Worm (Caenorhabditis elegans) whole organism, dauer: ENCODE measurements around the gene F37C12.18.

Source experiments
- unc-62 ChIP-seq: sonication (generic microtip); optimal IDR thresholded peaks from 2 replicates; lab custom pipeline; 2017; ENCODE audit warnings: missing biosample characterization, missing genetic modification reagents, missing genetic modification characterization

Gene F37C12.18

DNA sequence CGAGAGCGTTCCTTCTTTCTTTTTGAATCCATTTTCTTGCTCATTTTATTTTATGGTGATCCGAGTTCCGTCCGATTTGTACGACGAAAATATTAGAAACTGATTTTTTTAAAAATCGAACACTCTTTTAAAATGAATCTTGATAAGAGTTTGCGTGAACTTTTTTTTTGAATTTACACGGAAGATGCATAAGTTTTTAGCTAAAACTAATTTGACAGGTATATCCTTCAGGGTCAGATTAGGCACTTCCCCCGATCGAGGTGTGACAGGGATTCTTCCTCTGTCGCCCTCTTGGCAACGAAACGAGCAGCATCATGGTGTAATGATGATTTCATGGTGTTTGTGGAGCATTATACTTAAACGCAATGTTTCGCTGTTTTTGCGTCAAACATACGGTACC lies at the start of gene F37C12.18:
F37C12.18 (minus strand) TSS at position 101 of the 400 bp plus-strand sequence.
- TF ChIP-seq unc-62 (GFP tag; lab: Kevin White, UChicago), result no peak

DNA sequence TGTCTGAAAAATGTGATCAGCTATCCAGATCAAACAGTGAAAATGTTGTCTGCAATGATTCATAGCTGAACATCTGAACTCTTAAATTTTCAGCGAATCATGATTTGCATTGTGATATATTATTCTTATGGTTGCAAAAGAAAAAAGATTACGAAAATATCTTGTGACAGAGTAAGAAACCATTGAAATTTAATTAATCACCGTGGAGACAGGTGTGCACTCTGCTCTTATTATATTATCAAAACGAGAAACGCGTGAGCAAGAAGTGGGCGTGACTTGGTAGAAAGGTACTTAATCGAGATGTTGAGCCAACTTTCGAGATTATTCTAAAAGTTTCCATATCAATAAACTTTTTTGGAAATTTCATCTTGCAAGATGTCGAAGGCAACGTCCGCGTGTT lies 47.8 kb upstream of the F37C12.18 start, which contains the start of gene osm-10:
osm-10 (plus strand) TSS at position 293 of the 400 bp plus-strand sequence.
- TF ChIP-seq unc-62 (GFP tag; lab: Kevin White, UChicago), result no peak

ce11 chrIII:7241065-7241464 lies 45.8 kb upstream of the F37C12.18 start, which contains the start of gene ztf-31:
ztf-31 (plus strand) TSS chrIII:7241365.
- no peak for TF ChIP-seq unc-62 (GFP tag; lab: Kevin White, UChicago)

DNA sequence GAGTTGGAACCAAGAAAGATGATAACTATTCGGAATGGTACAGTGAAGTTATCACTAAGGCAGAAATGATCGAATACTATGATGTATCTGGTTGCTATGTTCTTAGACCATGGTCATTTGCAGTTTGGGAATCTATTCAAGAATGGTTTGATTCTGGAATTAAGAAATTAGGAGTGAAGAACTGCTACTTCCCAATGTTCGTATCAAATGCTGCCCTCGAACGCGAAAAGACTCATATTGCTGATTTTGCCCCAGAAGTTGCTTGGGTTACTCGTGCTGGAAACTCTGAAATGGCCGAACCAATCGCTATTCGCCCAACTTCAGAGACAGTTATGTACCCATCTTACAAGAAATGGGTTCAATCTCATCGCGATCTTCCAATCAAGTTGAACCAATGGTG lies 44.2 kb upstream of the F37C12.18 start:
- no peak for TF ChIP-seq unc-62 (GFP tag; lab: Kevin White, UChicago)

- no peak for TF ChIP-seq unc-62 (GFP tag; lab: Kevin White, UChicago)
Observed at ce11 chrIII:7238727-7239126, 43.5 kb upstream of the F37C12.18 start, which contains the start of gene pars-1. pars-1 (plus strand) TSS chrIII:7239027.

DNA sequence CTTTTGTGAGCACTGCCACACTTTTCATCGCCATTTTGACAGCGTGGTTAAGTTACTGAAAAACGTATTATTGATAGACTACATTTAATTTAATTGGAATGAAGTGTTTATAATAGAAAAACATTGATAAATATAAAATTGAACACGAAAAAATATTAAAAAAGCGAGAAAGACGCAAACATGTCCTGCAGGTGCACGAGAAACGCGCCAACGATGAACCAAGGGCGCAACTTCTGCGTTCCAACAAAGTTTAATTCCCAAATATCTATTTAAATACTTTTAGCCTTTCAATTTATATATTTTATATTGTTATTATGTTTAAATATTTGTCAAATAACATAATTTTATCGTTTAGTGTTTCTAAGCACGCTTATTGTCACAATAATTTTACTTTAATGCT lies 38.9 kb upstream of the F37C12.18 start, which contains the start of gene ndus-8:
ndus-8 (minus strand) TSS at position 55 of the 400 bp plus-strand sequence.
- TF ChIP-seq unc-62 (GFP tag; lab: Kevin White, UChicago), result no peak

- TF ChIP-seq unc-62 (GFP tag; lab: Kevin White, UChicago), result no peak
Observed at ce11 chrIII:7232782-7233181, 37.6 kb upstream of the F37C12.18 start, which contains the start of gene adr-2. adr-2 (minus strand) TSS chrIII:7232882.

- TF ChIP-seq unc-62 (GFP tag; lab: Kevin White, UChicago), result no peak
Observed at ce11 chrIII:7230841-7231240, 35.6 kb upstream of the F37C12.18 start, which contains the start of gene R151.10. R151.10 (minus strand) TSS chrIII:7230941.

- TF ChIP-seq unc-62 (GFP tag; lab: Kevin White, UChicago), result no peak
Observed at ce11 chrIII:7229687-7230086, 34.5 kb upstream of the F37C12.18 start, which contains the start of gene R151.8. R151.8 (minus strand) TSS chrIII:7229787.

DNA sequence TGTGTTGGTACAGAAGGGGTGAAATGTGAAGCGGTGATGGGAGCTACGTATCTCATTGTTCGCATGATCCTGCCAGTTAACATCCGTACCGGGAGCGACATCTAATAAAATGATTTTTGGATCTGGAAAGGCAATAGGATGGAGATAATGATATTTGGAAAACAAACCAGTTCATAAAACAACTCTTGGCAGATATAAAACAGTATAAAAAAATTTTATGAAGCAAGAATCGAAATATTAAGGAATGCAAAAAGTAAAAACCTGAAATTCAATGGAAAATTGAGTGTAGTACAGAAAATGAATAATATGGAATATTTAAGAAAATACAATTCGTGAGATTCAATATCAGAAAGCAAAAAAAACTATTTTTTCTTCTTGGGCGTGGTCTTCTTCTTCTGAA lies 31.4 kb upstream of the F37C12.18 start, which contains the start of gene hsp-75:
hsp-75 (minus strand) TSS at position 101 of the 400 bp plus-strand sequence.
- TF ChIP-seq unc-62 (GFP tag; lab: Kevin White, UChicago), result no peak

DNA sequence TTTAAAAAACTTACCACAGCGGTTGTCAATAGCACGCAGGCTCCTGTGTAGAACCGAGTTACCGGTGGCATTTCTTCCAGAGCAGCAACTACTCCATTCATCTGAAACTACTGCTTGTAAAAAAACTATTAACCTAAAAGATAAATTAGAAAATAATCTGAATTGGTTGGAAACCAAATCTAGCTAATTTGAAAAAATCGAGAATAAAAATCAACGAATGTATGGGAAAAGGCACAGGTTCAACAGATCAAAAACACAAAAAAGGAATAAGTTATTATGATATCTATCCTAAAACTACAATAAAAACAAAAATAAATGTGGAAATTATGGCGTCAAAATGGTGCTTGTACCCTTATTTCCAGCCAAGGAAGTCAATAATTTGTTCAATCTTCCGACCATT lies 27.8 kb upstream of the F37C12.18 start, which contains the start of gene der-2:
der-2 (minus strand) TSS at position 101 of the 400 bp plus-strand sequence.
- no peak for TF ChIP-seq unc-62 (GFP tag; lab: Kevin White, UChicago)

- no peak for TF ChIP-seq unc-62 (GFP tag; lab: Kevin White, UChicago)
Observed at ce11 chrIII:7221103-7221502, 25.9 kb upstream of the F37C12.18 start.

DNA sequence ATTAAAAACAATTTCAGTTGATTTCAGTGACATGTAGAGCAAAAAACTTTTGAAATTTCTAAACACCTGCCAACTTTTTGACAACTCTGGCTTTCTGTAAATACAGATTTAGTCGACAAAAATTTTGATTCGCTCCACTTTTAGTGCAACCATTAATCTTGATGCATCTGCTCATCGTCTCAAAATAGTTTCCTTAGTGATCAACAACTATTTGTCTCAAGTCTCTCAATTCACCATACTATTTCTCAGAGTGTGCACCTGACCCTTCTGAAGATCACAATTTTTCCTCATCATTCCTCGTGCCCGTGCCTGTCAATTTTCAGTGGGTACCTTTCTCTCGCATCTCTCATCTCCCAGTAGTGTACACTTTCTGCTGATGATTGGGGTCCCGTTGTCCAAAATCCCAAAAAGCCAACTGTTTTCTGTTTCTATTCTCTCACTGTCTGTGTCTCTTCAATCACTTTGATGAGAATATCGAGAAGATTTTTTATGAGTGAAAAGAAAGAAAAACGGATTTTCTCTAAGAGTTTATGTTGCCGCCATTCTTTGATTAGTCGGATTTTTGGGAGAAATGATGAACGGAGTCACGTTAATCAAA lies 21.8 kb upstream of the F37C12.18 start:
- no peak for TF ChIP-seq unc-62 (GFP tag; lab: Kevin White, UChicago)

DNA sequence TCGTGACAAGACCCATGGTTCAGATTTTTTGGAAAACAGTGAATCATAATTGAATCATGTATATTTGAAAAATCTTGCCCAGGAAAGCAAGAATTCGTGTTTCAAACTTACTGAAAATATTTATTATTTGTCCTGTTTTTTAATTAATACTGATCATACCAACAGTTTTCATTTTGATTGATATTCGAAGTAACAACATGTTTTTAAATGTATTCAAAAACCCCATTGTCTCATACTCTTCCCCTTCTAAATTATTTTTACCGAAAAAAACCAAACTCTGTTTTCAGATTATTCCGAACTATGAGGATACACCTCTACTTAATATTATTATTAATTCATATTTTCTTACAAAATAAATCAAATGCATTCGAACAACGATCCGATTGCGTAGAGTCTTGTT lies 21.0 kb upstream of the F37C12.18 start, which contains the start of gene R151.1:
R151.1 (plus strand) TSS at position 301 of the 400 bp plus-strand sequence.
- no peak for TF ChIP-seq unc-62 (GFP tag; lab: Kevin White, UChicago)

DNA sequence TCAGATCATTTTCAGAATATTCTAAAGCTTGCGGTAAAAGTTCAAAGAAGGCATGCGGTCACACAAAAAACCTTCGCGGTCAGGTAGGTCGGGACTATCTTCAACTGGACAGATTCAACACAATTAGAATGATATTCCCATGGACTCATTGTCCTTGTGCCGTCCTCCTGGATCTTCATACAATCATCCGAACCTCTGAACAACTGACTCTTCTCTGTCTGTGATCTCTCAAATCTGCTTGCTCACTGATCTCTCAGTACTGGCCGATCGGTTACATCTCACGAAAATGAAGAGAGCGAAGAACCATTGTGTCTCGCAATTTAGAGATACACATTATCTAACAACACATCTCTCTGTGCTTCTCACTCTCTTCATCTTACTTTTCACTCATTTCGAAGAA lies 20.3 kb upstream of the F37C12.18 start:
- TF ChIP-seq unc-62 (GFP tag; lab: Kevin White, UChicago), result no peak

DNA sequence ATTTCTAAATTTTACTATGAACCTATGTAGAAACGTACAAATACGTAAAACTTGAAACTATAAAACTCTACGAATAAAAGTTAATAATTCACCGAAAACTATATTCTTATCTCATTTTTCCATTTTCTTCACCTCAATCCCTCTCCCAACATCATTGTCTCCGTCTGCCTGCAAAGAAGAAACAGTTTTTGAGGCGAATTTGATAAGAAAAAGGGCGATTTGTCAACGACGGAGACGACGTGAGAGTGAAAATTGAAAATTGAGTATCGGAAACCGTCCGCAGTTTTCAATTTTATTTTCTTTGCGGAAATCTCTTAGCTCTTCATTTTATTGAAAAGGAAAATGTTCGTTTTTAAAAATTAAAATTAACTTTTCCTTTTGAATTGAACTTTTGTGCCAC lies 16.8 kb upstream of the F37C12.18 start:
- no peak for TF ChIP-seq unc-62 (GFP tag; lab: Kevin White, UChicago)

ce11 chrIII:7210486-7210885 lies 15.3 kb upstream of the F37C12.18 start:
- no peak for TF ChIP-seq unc-62 (GFP tag; lab: Kevin White, UChicago)
